Worm (Caenorhabditis elegans): ENCODE results near the gene Y38F1A.7.
"Not testable (repeated sequence)": the region's sequence is repeated elsewhere in the genome, so short reads cannot be mapped to it uniquely, and the experiment has no call there.

Gene Y38F1A.7

ce11 chrII:13025794-13026412 lies 28.3 kb upstream of the Y38F1A.7 start, which contains the start of gene max-2:
TSS of gene max-2 (minus strand) at chrII:13025844.
- peak; percentile 52 for TF ChIP-seq nhr-28 (tag; optimal IDR thresholded peaks at IDR 0.05)
- TF ChIP-seq pha-4 (GFP tag; IDR thresholded peaks at IDR 0.05), result no peak
- TF ChIP-seq pha-4 (tag; optimal IDR thresholded peaks at IDR 0.05), result peak; percentile 27
- peak; percentile 33 for TF ChIP-seq hlh-11 (tag; optimal IDR thresholded peaks at IDR 0.05)
- peak; percentile 64 for TF ChIP-seq nhr-6 (tag; optimal IDR thresholded peaks at IDR 0.05)
- 0 out of 2 replicates have a peak, but pooled peaks have one; percentile 39 for TF ChIP-seq nhr-41 (GFP tag; IDR thresholded peaks at IDR 0.05)
- no peak for TF ChIP-seq daf-16 (GFP tag; optimal IDR thresholded peaks at IDR 0.05)
- peak; percentile 24 for TF ChIP-seq daf-16 (tag; optimal IDR thresholded peaks at IDR 0.05)
- peak; percentile 21 for TF ChIP-seq hlh-30 (tag; optimal IDR thresholded peaks at IDR 0.05; ENCODE audit: insufficient read depth)
- TF ChIP-seq dve-1 (tag; optimal IDR thresholded peaks at IDR 0.05; ENCODE audit: insufficient read depth), result peak; percentile 67
- peak; percentile 34; the same call in 1 of the 2 replicates for TF ChIP-seq dmd-6 (GFP tag; IDR thresholded peaks at IDR 0.05)
- TF ChIP-seq ceh-62 (tag; optimal IDR thresholded peaks at IDR 0.05), result no peak
- TF ChIP-seq unc-39 (tag; optimal IDR thresholded peaks at IDR 0.05), result no peak
- peak; percentile 34 for TF ChIP-seq pqm-1 (tag; optimal IDR thresholded peaks at IDR 0.05)
- TF ChIP-seq lsy-2 (tag; optimal IDR thresholded peaks at IDR 0.05), result peak in 1 of 2 experiments; percentile 26
- TF ChIP-seq T20F7.1 (GFP tag; optimal IDR thresholded peaks at IDR 0.05), result no peak
- TF ChIP-seq ZK337.2 (GFP tag; IDR thresholded peaks at IDR 0.05), result no peak
- TF ChIP-seq fkh-10 (GFP tag; optimal IDR thresholded peaks at IDR 0.05), result no peak
- peak; percentile 35 for TF ChIP-seq mep-1 (tag; optimal IDR thresholded peaks at IDR 0.05)
- TF ChIP-seq zip-2 (tag; optimal IDR thresholded peaks at IDR 0.05), result no peak
- TF ChIP-seq ceh-32 (tag; optimal IDR thresholded peaks at IDR 0.05; ENCODE audit: poor library complexity), result no peak

- TF ChIP-seq dmd-8 (GFP tag; IDR thresholded peaks at IDR 0.05), result no peak
- TF ChIP-seq set-16 (GFP tag; IDR thresholded peaks at IDR 0.05), result peak; percentile 57
Measured at ce11 chrII:13023518-13023917, 25.9 kb upstream of the Y38F1A.7 start.

- TF ChIP-seq unc-62 (GFP tag; optimal IDR thresholded peaks at IDR 0.05 in 1 of 2) (peak in 1 of 2 experiments; percentile 97), unc-62 (tag; optimal IDR thresholded peaks at IDR 0.05) (no peak), nhr-41 (GFP tag; IDR thresholded peaks at IDR 0.05) (no peak)
Measured at ce11 chrII:13022555-13022954, 25.0 kb upstream of the Y38F1A.7 start.

ce11 chrII:13016381-13016780 lies 18.8 kb upstream of the Y38F1A.7 start:
- peak; percentile 2 to 60 for TF ChIP-seq lsy-2 (tag; optimal IDR thresholded peaks at IDR 0.05)
- TF ChIP-seq dpl-1 (GFP tag; optimal IDR thresholded peaks at IDR 0.05), result peak; percentile 16
- peak; percentile 89 for TF ChIP-seq nhr-102 (tag; optimal IDR thresholded peaks at IDR 0.05)
- peak; percentile 65 for TF ChIP-seq mxl-2 (GFP tag; conservative IDR thresholded peaks at IDR 0.05)
- TF ChIP-seq spr-1 (tag; optimal IDR thresholded peaks at IDR 0.05), result peak; percentile 6
- peak in 1 of 2 experiments; percentile 16 for TF ChIP-seq unc-62 (GFP tag; optimal IDR thresholded peaks at IDR 0.05 in 1 of 2)
- TF ChIP-seq unc-62 (tag; optimal IDR thresholded peaks at IDR 0.05), result not testable (repeated sequence)
- TF ChIP-seq madf-9 (GFP tag; conservative IDR thresholded peaks at IDR 0.05), result peak; percentile 80
- peak; percentile 90 for TF ChIP-seq ctbp-1 (GFP tag; IDR thresholded peaks at IDR 0.05)
- TF ChIP-seq nhr-28 (tag; optimal IDR thresholded peaks at IDR 0.05), result peak; percentile 33
- TF ChIP-seq dmd-9 (GFP tag; IDR thresholded peaks at IDR 0.05), result peak; percentile 92
- peak; percentile 91 for TF ChIP-seq arid-1 (GFP tag; conservative IDR thresholded peaks at IDR 0.05)
- TF ChIP-seq set-16 (GFP tag; IDR thresholded peaks at IDR 0.05), result peak; percentile 29; the same call in 1 of the 2 replicates
- TF ChIP-seq duxl-1 (tag; optimal IDR thresholded peaks at IDR 0.05; ENCODE audit: poor library complexity), result peak; percentile 9
- peak; percentile 85 for TF ChIP-seq mdt-29 (GFP tag; IDR thresholded peaks at IDR 0.05)
- peak; percentile 95 for TF ChIP-seq nhr-42 (GFP tag; IDR thresholded peaks at IDR 0.05)
- TF ChIP-seq madf-5 (GFP tag; IDR thresholded peaks at IDR 0.05), result 0 out of 4 replicates have a peak, but pooled peaks of 1 of the 2 experiments have one; percentile 46
- TF ChIP-seq ZK337.2 (GFP tag; IDR thresholded peaks at IDR 0.05), result peak; percentile 50; the same call in 1 of the 2 replicates
- TF ChIP-seq tra-1 (GFP tag; IDR thresholded peaks at IDR 0.05), result peak; percentile 88; the same call in 1 of the 2 replicates
- TF ChIP-seq F37D6.2 (tag; optimal IDR thresholded peaks at IDR 0.05), result peak; percentile 64
- peak; percentile 97 for TF ChIP-seq T26A8.4 (GFP tag; IDR thresholded peaks at IDR 0.05)
- TF ChIP-seq D1046.2 (GFP tag; IDR thresholded peaks at IDR 0.05), result peak; percentile 60; the same call in 1 of the 2 replicates
- peak; percentile 69; the same call in 1 of the 2 replicates for TF ChIP-seq vab-7 (GFP tag; IDR thresholded peaks at IDR 0.05)
- TF ChIP-seq lin-29 (GFP tag; IDR thresholded peaks at IDR 0.05), result peak; percentile 91
- peak; percentile 50 for TF ChIP-seq mep-1 (tag; optimal IDR thresholded peaks at IDR 0.05)
- peak; percentile 83 for TF ChIP-seq nhr-41 (GFP tag; IDR thresholded peaks at IDR 0.05)
- TF ChIP-seq php-3 (GFP tag; IDR thresholded peaks at IDR 0.05), result peak; percentile 81

Data from whole organism, L4 larva.